Worm (Caenorhabditis elegans) whole organism, midembryonic: Measurements from ENCODE around the gene F56H9.2.

Experiments
- T22C8.4 ChIP-seq: fragments of 200-800 bp; sonication (Bioruptor generic); IDR thresholded peaks from 2 replicates; pipeline ENCODE4 v1.3.6; 2022; ENCODE audit warnings: missing genetic modification characterization, missing compliant biosample characterization
- cog-1 ChIP-seq: sonication (generic microtip); optimal IDR thresholded peaks from 2 replicates; lab custom pipeline; 2016; ENCODE audit warnings: missing genetic modification characterization, missing compliant biosample characterization
- flt-1 ChIP-seq: fragments of 200-800 bp; sonication (Bioruptor generic); IDR thresholded peaks from 2 replicates; pipeline ENCODE4 v1.3.6; 2022; ENCODE audit warnings: missing genetic modification characterization, missing compliant biosample characterization
- ref-1 ChIP-seq: fragments of 200-800 bp; sonication (Bioruptor generic); conservative IDR thresholded peaks from 2 replicates; pipeline ENCODE4 v1.3.6; 2022; ENCODE audit warnings: missing genetic modification reagents, missing genetic modification characterization, missing compliant biosample characterization

ce11 chrV:12634050-12634449 is 3.4 kb upstream of the F56H9.2 start:
- TF ChIP-seq cog-1 (tag; lab: Kevin White, UChicago) (no peak), T22C8.4 (no peak), flt-1 (GFP tag; lab: Robert Waterston, UW) (no peak), ref-1 (no peak)
